Worm (Caenorhabditis elegans) whole organism, mixed stage, embryonic: Measurements from ENCODE around the gene C24H10.3.

Source experiments
- M03D4.4 ChIP-seq: sonication (generic microtip); optimal IDR thresholded peaks from 2 replicates; lab custom pipeline; 2017; ENCODE audit warnings: mild to moderate bottlenecking, missing genetic modification characterization, missing compliant biosample characterization
- bed-3 ChIP-seq: fragments of 200-800 bp; sonication (Bioruptor generic); optimal IDR thresholded peaks from 3 replicates; lab custom pipeline; 2018; ENCODE audit warnings: mild to moderate bottlenecking, missing genetic modification characterization, moderate library complexity, missing compliant biosample characterization
- blmp-1 ChIP-seq: fragments of 150-350 bp; optimal IDR thresholded peaks from 2 replicates; lab custom pipeline; 2014; ENCODE audit warnings: missing biosample characterization, missing genetic modification characterization
- ceh-39 ChIP-seq: fragments of 150-350 bp; optimal IDR thresholded peaks from 2 replicates; lab custom pipeline; 2014; ENCODE audit warnings: missing biosample characterization, missing genetic modification characterization
- ceh-43 ChIP-seq: fragments of 200-800 bp; sonication (Bioruptor generic); optimal IDR thresholded peaks from 2 replicates; lab custom pipeline; 2018; ENCODE audit warnings: mild to moderate bottlenecking, missing genetic modification characterization, moderate library complexity, missing compliant biosample characterization
- ces-1 ChIP-seq: fragments of 150-350 bp; optimal IDR thresholded peaks from 2 replicates; lab custom pipeline; 2014; ENCODE audit warnings: missing biosample characterization, missing genetic modification reagents, missing genetic modification characterization
- cnd-1 ChIP-seq: fragments of 200-800 bp; sonication (Bioruptor generic); optimal IDR thresholded peaks from 2 replicates; lab custom pipeline; 2018; ENCODE audit warnings: mild to moderate bottlenecking, missing genetic modification characterization, missing compliant biosample characterization
- drap-1 ChIP-seq: fragments of 200-800 bp; sonication (Bioruptor generic); optimal IDR thresholded peaks from 3 replicates; lab custom pipeline; 2018; ENCODE audit warnings: mild to moderate bottlenecking, missing genetic modification characterization, missing compliant biosample characterization
- elt-3 ChIP-seq: fragments of 150-350 bp; optimal IDR thresholded peaks from 2 replicates; lab custom pipeline; 2014; ENCODE audit warnings: missing biosample characterization, missing genetic modification characterization
- flh-1 ChIP-seq: fragments of 200-800 bp; sonication (Bioruptor generic); optimal IDR thresholded peaks from 2 replicates; lab custom pipeline; 2018; ENCODE audit warnings: mild to moderate bottlenecking, missing genetic modification characterization, moderate library complexity, missing compliant biosample characterization
- ham-2 ChIP-seq: fragments of 200-800 bp; sonication (Bioruptor generic); optimal IDR thresholded peaks from 2 replicates; lab custom pipeline; 2018; ENCODE audit warnings: mild to moderate bottlenecking, missing genetic modification characterization, missing compliant biosample characterization
- lsy-2 ChIP-seq: fragments of 150-350 bp; optimal IDR thresholded peaks from 2 replicates; lab custom pipeline; 2014; ENCODE audit warnings: missing biosample characterization, missing genetic modification characterization
- mab-5 ChIP-seq: fragments of 150-350 bp; optimal IDR thresholded peaks from 2 replicates; lab custom pipeline; 2014; ENCODE audit warnings: missing biosample characterization, missing genetic modification characterization
- mep-1 ChIP-seq: fragments of 150-350 bp; optimal IDR thresholded peaks from 2 replicates; lab custom pipeline; 2017; ENCODE audit warnings: missing biosample characterization, missing genetic modification reagents, missing genetic modification characterization, inconsistent platforms
- nhr-12 ChIP-seq: fragments of 150-350 bp; optimal IDR thresholded peaks from 2 replicates; lab custom pipeline; 2014; ENCODE audit warnings: missing biosample characterization, missing genetic modification characterization
- nhr-237 ChIP-seq: fragments of 150-350 bp; optimal IDR thresholded peaks from 2 replicates; lab custom pipeline; 2014; ENCODE audit warnings: missing biosample characterization, missing genetic modification characterization
- nhr-28 ChIP-seq: fragments of 150-350 bp; optimal IDR thresholded peaks from 2 replicates; lab custom pipeline; 2014; ENCODE audit warnings: missing biosample characterization, missing genetic modification characterization
- nhr-76 ChIP-seq: sonication (generic microtip); optimal IDR thresholded peaks from 2 replicates; lab custom pipeline; 2017; ENCODE audit warnings: missing biosample characterization, missing genetic modification characterization
- pha-4 ChIP-seq: fragments of 150-350 bp; optimal IDR thresholded peaks from 2 replicates; lab custom pipeline; 2018; ENCODE audit warnings: missing biosample characterization, missing genetic modification reagents, missing genetic modification characterization
- sem-2 ChIP-seq: fragments of 200-800 bp; sonication (Bioruptor generic); optimal IDR thresholded peaks from 2 replicates; lab custom pipeline; 2018; ENCODE audit warnings: mild to moderate bottlenecking, missing genetic modification characterization, missing compliant biosample characterization
- snpc-4 ChIP-seq: fragments of 150-350 bp; optimal IDR thresholded peaks from 2 replicates; lab custom pipeline; 2014; ENCODE audit warnings: missing biosample characterization, missing genetic modification characterization
- sptf-1 ChIP-seq: sonication (generic microtip); optimal IDR thresholded peaks from 2 replicates; lab custom pipeline; 2017; ENCODE audit warnings: mild to moderate bottlenecking, missing genetic modification characterization, moderate library complexity, missing compliant biosample characterization
- tbx-8 ChIP-seq: fragments of 200-800 bp; sonication (Bioruptor generic); optimal IDR thresholded peaks from 2 replicates; lab custom pipeline; 2018; ENCODE audit warnings: mild to moderate bottlenecking, missing genetic modification characterization, moderate library complexity, missing compliant biosample characterization
- unc-120 ChIP-seq: sonication (generic microtip); optimal IDR thresholded peaks from 2 replicates; lab custom pipeline; 2017; ENCODE audit warnings: missing genetic modification characterization, missing compliant biosample characterization; ENCODE audit not compliant: poor library complexity, severe bottlenecking
- unc-39 ChIP-seq: fragments of 150-350 bp; optimal IDR thresholded peaks from 2 replicates; lab custom pipeline; 2014; ENCODE audit warnings: missing biosample characterization, missing genetic modification characterization
- unc-62 ChIP-seq: fragments of 150-350 bp; optimal IDR thresholded peaks from 2 replicates; lab custom pipeline; 2014; ENCODE audit warnings: missing biosample characterization, missing genetic modification reagents, missing genetic modification characterization
- zip-8 ChIP-seq: fragments of 150-350 bp; optimal IDR thresholded peaks from 2 replicates; lab custom pipeline; 2014; ENCODE audit warnings: missing biosample characterization, missing genetic modification characterization
- ztf-11 ChIP-seq: fragments of 150-350 bp; optimal IDR thresholded peaks from 2 replicates; lab custom pipeline; 2014; ENCODE audit warnings: missing biosample characterization, missing genetic modification characterization

C24H10.3 gene

DNA sequence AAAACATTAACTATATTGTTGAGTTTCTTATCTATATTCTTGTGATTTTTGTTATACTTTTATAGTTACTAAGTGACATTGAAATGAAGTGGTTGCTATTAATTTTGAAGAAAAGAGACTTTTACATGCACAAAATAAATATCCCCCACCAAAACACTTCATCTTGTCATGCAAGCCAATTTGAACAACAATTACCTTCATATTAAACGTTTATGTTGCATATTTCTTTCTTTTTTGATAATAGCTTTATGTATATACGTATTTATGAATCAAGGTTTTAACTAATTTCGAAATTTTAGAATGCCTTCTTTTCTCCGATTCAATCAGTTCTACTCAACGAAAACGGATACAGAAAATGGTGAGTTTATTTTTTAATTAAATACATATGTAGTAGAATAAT is 6.9 kb downstream of the C24H10.3 start, which contains the start of gene clc-7:
TSS of gene clc-7 (plus strand) at position 301 of the 400 bp plus-strand sequence.
- TF ChIP-seq ceh-43 (GFP tag; lab: Kevin White, UChicago) (no peak), tbx-8 (GFP tag; lab: Kevin White, UChicago) (no peak), flh-1 (no peak), M03D4.4 (tag; lab: Kevin White, UChicago) (no peak), unc-120 (tag; lab: Kevin White, UChicago) (no peak), nhr-28 (tag; lab: Kevin White, UChicago) (no peak), mab-5 (tag; lab: Kevin White, UChicago) (no peak)

DNA sequence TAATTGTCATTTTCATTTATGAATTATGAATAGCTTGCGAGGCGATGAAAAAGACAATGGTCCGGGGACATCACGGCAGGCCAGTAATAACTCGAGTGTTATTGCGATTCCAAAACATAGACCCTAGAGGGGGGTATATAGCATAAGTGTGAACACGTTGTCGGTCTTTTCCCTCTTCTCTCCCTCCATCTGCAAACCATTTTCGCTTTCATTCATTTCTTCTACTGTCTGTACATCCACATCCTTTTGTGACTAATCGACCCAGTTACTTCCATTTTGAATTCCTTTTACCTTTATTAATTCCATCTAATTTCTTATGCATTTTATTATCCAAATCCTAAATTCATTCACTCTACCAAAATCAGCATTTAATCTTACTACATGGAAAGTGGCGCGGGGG is 10.2 kb downstream of the C24H10.3 start:
- TF ChIP-seq blmp-1 (tag; lab: Kevin White, UChicago) (peak; percentile 19), pha-4 (tag; lab: Kevin White, UChicago) (no peak)

DNA sequence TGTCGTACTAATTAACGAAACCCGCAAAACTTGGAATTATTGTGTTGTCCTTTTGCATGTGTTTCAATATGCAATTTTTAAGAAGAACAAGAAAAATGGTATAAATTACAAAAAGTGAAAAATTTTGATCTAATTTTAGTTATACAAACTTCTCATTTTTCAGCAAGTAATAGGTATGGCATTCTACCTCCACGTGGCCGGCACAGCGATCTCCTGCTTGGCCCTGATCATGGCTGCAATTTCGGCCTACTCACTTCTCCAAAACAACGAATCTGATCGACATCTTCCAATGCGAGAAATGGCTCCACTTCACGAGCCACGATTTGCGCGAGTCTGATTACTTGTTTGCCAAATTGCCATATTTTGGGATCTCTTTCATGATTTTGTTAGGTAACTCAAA is 13.0 kb downstream of the C24H10.3 start:
- TF ChIP-seq sem-2 = no peak
- no peak for TF ChIP-seq ceh-43 (GFP tag; lab: Kevin White, UChicago)
- TF ChIP-seq flh-1 = no peak
- TF ChIP-seq drap-1 = no peak

DNA sequence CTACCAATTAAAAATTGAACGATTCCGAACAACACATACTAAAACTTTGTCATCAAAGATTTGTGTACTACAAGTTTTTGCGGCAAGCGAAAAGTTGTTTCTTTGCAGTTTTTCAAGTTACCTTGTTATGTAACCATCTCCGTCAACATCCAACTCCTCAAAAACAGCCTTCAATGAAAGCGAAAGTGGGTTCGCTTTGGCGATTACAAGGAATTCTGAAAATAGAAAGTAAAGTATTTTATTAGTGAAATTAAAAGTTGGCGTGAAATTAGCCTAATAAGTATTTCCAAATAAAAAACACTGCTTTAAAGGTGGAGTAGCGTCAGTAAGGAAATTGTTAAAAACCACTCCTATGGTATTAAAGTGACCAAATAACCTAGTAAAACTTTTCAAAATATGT is 14.7 kb downstream of the C24H10.3 start:
- TF ChIP-seq flh-1 = no peak

DNA sequence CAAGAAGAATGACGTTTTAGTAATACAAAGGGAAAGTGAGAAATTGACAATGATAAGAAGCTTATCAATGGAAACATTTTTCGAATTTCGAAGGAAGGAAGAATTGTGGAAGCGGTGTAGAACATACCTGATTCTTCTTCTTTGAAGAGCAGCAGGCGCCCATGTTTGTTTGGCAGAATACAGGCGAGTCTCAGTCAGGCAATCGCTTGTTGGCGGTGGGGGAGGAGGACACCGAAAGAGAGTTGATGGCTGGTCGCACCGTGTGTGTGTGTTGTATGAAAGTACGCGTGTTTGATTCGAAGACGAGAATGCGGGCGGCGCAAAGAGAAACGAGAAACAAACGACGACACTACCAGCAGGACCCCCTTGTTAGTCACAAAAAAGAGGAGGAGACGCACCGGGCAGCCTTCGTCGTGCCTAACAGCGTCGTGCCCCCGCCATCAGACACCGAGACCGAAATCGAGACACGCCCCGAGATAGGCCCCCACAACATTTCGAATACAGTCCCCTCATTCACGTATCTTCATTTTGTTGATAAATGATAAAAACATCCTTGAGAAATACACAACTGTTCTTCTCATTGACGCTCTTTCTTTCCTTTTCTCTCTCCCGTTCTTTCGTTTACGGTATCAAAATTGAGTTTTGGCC is 17.0 kb downstream of the C24H10.3 start, which contains the start of gene cal-5:
TSS of gene cal-5 (minus strand) at position 266 of the 648 bp plus-strand sequence.
- TF ChIP-seq cnd-1 (peak; percentile 21), mab-5 (tag; lab: Kevin White, UChicago) (no peak), drap-1 (peak; percentile 17), nhr-28 (tag; lab: Kevin White, UChicago) (no peak), ces-1 (GFP tag; lab: Kevin White, UChicago) (no peak), sptf-1 (tag; lab: Kevin White, UChicago) (peak; percentile 3), nhr-76 (tag; lab: Kevin White, UChicago) (no peak)

DNA sequence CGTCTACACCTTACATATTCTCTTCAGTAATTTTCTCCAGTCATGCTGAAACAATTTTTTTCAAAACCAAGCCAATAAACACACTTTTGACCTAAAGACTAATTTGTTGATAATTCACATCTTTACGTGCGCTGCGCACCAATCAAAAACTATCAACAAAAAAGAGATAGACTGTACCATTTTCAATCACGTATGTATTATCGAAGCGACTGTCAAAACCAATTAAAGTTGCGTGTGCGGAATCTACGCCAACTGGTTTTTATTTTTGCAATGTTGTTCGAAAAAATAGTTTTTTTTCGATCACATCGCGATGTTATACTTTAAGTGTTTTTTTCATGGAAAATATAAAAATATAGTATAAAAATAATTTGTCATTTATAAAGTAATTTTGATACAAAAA is 18.4 kb downstream of the C24H10.3 start:
- TF ChIP-seq mep-1 (tag; lab: Kevin White, UChicago) (no peak), ceh-43 (GFP tag; lab: Kevin White, UChicago) (no peak), nhr-237 (no peak), sptf-1 (tag; lab: Kevin White, UChicago) (no peak), blmp-1 (tag; lab: Kevin White, UChicago) (no peak), ztf-11 (no peak), nhr-76 (tag; lab: Kevin White, UChicago) (no peak), unc-39 (tag; lab: Kevin White, UChicago) (no peak), unc-120 (tag; lab: Kevin White, UChicago) (no peak), snpc-4 (tag; lab: Kevin White, UChicago) (no peak), pha-4 (tag; lab: Kevin White, UChicago) (no peak), ham-2 (GFP tag; lab: Kevin White, UChicago) (no peak), ceh-39 (tag; lab: Kevin White, UChicago) (no peak), cnd-1 (no peak)

DNA sequence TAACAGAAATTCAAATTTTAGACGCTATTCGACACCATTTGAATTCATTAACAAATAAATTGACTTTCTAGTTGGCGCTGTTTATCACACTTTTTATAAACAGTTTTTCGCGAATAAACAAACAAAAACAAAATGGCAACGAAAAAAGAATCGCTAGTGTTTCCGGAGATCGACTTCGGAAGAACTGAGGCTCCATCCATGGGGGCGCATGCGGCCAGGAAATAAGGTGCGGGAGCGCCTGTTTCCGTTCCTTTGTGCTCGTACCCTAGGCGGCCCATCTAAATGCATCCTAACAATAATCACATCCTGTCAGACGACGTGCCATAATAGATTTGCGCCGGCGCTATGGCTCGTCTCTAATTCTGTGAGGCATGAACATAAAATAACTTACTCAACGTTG is 23.2 kb downstream of the C24H10.3 start:
- TF ChIP-seq flh-1 (no peak), M03D4.4 (tag; lab: Kevin White, UChicago) (no peak), zip-8 (tag; lab: Kevin White, UChicago) (no peak), nhr-237 (no peak), ceh-43 (GFP tag; lab: Kevin White, UChicago) (no peak), nhr-76 (tag; lab: Kevin White, UChicago) (no peak), nhr-28 (tag; lab: Kevin White, UChicago) (no peak), mab-5 (tag; lab: Kevin White, UChicago) (no peak), ztf-11 (no peak), elt-3 (tag; lab: Kevin White, UChicago) (no peak), bed-3 (GFP tag; lab: Kevin White, UChicago) (no peak), lsy-2 (no peak), nhr-12 (tag; lab: Kevin White, UChicago) (no peak), unc-62 (no peak), drap-1 (no peak), pha-4 (tag; lab: Kevin White, UChicago) (no peak), cnd-1 (no peak)
